Worm (Caenorhabditis elegans): ENCODE data around the gene tbx-9.
A peak's percentile ranks its signal among the peaks of the same experiment; 100 is the strongest.

DNA sequence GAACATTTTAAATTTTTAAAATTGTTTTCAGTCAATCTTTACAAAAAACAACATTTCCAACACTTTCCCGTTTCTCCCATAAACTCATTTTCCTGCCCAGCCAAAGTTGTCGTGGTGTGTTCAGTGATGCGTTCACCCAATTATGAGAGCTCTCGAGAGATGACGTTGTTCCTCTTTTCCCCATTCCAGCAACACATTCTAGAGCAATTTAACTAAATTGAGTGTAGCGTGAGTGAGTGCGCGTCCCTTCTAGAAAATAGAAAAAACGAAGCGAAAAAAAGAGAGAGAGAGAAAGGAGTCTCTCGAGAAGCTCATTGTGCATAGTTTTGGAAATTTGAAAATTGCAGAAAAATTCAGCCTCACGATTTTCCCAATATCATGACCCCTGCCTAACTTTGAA lies 17.1 kb upstream of the tbx-9 start:
- TF ChIP-seq fkh-8 (tag; optimal IDR thresholded peaks at IDR 0.05) (no peak), ceh-90 (tag; optimal IDR thresholded peaks at IDR 0.05) (no peak), nhr-11 (tag; optimal IDR thresholded peaks at IDR 0.05) (no peak), ceh-82 (tag; optimal IDR thresholded peaks at IDR 0.05) (no peak), nhr-28 (tag; optimal IDR thresholded peaks at IDR 0.05) (no peak), unc-86 (tag; optimal IDR thresholded peaks at IDR 0.05) (no peak), nhr-20 (tag; optimal IDR thresholded peaks at IDR 0.05) (no peak), lin-39 (tag; optimal IDR thresholded peaks at IDR 0.05) (no peak), aha-1 (tag; optimal IDR thresholded peaks at IDR 0.05) (no peak), ets-5 (GFP tag; IDR thresholded peaks at IDR 0.05) (no peak), fkh-10 (GFP tag; optimal IDR thresholded peaks at IDR 0.05) (peak; percentile 22)
